Worm (Caenorhabditis elegans) whole organism, young adult: Measurements from ENCODE around the gene col-144.

Experiments used
- B0336.3 ChIP-seq: fragments of 200-800 bp; sonication (Bioruptor generic); IDR thresholded peaks from 2 replicates; pipeline ENCODE4 v1.3.6; 2022; ENCODE audit warnings: missing genetic modification characterization, missing compliant biosample characterization
- C06A6.2 ChIP-seq: fragments of 200-800 bp; sonication (Bioruptor generic); conservative IDR thresholded peaks from 2 replicates; pipeline ENCODE4 v1.3.6; 2022; ENCODE audit warnings: missing genetic modification characterization, missing compliant biosample characterization
- F22D6.2 ChIP-seq: sonication (generic microtip); optimal IDR thresholded peaks from 2 replicates; lab custom pipeline; 2016; ENCODE audit warnings: mild to moderate bottlenecking, missing genetic modification characterization, missing compliant biosample characterization
- F33H1.4 ChIP-seq: fragments of 200-800 bp; sonication (Bioruptor generic); IDR thresholded peaks from 2 replicates; pipeline ENCODE4 v1.3.6; 2022; ENCODE audit warnings: missing genetic modification reagents, missing genetic modification characterization, missing compliant biosample characterization
- T26A5.8 ChIP-seq: sonication (generic microtip); optimal IDR thresholded peaks from 2 replicates; lab custom pipeline; 2016; ENCODE audit warnings: missing genetic modification characterization, missing compliant biosample characterization
- Y53G8AR.9 ChIP-seq: fragments of 200-800 bp; sonication (Bioruptor generic); conservative IDR thresholded peaks from 2 replicates; pipeline ENCODE4 v1.3.6; 2022; ENCODE audit warnings: missing genetic modification reagents, missing genetic modification characterization, missing compliant biosample characterization
- Y56A3A.18 ChIP-seq: fragments of 200-800 bp; sonication (Bioruptor generic); IDR thresholded peaks from 2 replicates; pipeline ENCODE4 v1.3.6; 2022; ENCODE audit warnings: missing genetic modification reagents, missing genetic modification characterization, missing compliant biosample characterization
- ZK185.1 ChIP-seq: sonication (generic microtip); optimal IDR thresholded peaks from 2 replicates; lab custom pipeline; 2016; ENCODE audit warnings: mild to moderate bottlenecking, missing genetic modification characterization, missing compliant biosample characterization; ENCODE audit not compliant: poor library complexity, severe bottlenecking
- ama-1 ChIP-seq, 3 experiments: fragments of 150-350 bp in 1 of 3; sonication (generic microtip) in 2 of 3; optimal IDR thresholded peaks; 2 replicates each; lab custom pipeline; 2014 to 2018; ENCODE audit warnings: missing biosample characterization in 2 of 3, missing genetic modification characterization in 2 of 3, missing genetic modification reagents in 2 of 3
- attf-3 ChIP-seq: fragments of 200-800 bp; sonication (Bioruptor generic); conservative IDR thresholded peaks from 2 replicates; pipeline ENCODE4 v1.3.6; 2022; ENCODE audit warnings: missing genetic modification reagents, missing genetic modification characterization, missing compliant biosample characterization
- attf-5 ChIP-seq: fragments of 200-800 bp; sonication (Bioruptor generic); optimal IDR thresholded peaks from 2 replicates; lab custom pipeline; 2018; ENCODE audit warnings: mild to moderate bottlenecking, missing genetic modification characterization, missing compliant biosample characterization
- bed-2 ChIP-seq: fragments of 200-800 bp; sonication (Bioruptor generic); IDR thresholded peaks from 2 replicates; pipeline ENCODE4 v1.3.6; 2022; ENCODE audit warnings: missing genetic modification reagents, missing genetic modification characterization, missing compliant biosample characterization
- ceh-100 ChIP-seq: fragments of 200-800 bp; sonication (Bioruptor generic); IDR thresholded peaks from 2 replicates; pipeline ENCODE4 v1.3.6; 2022; ENCODE audit warnings: missing genetic modification reagents, missing genetic modification characterization, missing compliant biosample characterization
- ceh-27 ChIP-seq: fragments of 200-800 bp; sonication (Bioruptor generic); optimal IDR thresholded peaks from 2 replicates; lab custom pipeline; 2018; ENCODE audit warnings: mild to moderate bottlenecking, missing genetic modification characterization, moderate library complexity, missing compliant biosample characterization
- ceh-40 ChIP-seq: fragments of 200-800 bp; sonication (Bioruptor generic); IDR thresholded peaks from 2 replicates; pipeline ENCODE4 v1.3.6; 2022; ENCODE audit warnings: missing genetic modification characterization, missing compliant biosample characterization
- die-1 ChIP-seq: sonication (generic microtip); optimal IDR thresholded peaks from 2 replicates; lab custom pipeline; 2016; ENCODE audit warnings: missing genotype, mild to moderate bottlenecking, missing genetic modification characterization, missing compliant biosample characterization
- dpl-1 ChIP-seq: fragments of 150-350 bp; optimal IDR thresholded peaks from 2 replicates; lab custom pipeline; 2014; ENCODE audit warnings: missing biosample characterization, missing genetic modification reagents, missing genetic modification characterization
- gei-17 ChIP-seq: fragments of 200-800 bp; sonication (Bioruptor generic); optimal IDR thresholded peaks from 2 replicates; lab custom pipeline; 2018; ENCODE audit warnings: mild to moderate bottlenecking, missing genetic modification characterization, missing compliant biosample characterization
- him-1 ChIP-seq: sonication (generic microtip); optimal IDR thresholded peaks from 2 replicates; lab custom pipeline; 2016; ENCODE audit warnings: missing genotype, missing genetic modification reagents, missing genetic modification characterization, missing compliant biosample characterization
- hmg-1.2 ChIP-seq: fragments of 200-800 bp; sonication (Bioruptor generic); IDR thresholded peaks from 2 replicates; pipeline ENCODE4 v1.3.6; 2022; ENCODE audit warnings: missing genetic modification reagents, missing genetic modification characterization, missing compliant biosample characterization
- let-526 ChIP-seq: fragments of 200-800 bp; sonication (Bioruptor generic); IDR thresholded peaks from 2 replicates; pipeline ENCODE4 v1.3.6; 2022; ENCODE audit warnings: missing genetic modification reagents, missing genetic modification characterization, missing compliant biosample characterization
- madf-3 ChIP-seq: fragments of 200-800 bp; sonication (Bioruptor generic); IDR thresholded peaks from 2 replicates; pipeline ENCODE4 v1.3.6; 2022; ENCODE audit warnings: missing genetic modification reagents, missing genetic modification characterization, missing compliant biosample characterization
- madf-6 ChIP-seq: fragments of 200-800 bp; sonication (Bioruptor generic); IDR thresholded peaks from 2 replicates; pipeline ENCODE4 v1.3.6; 2022; ENCODE audit warnings: missing genetic modification reagents, missing genetic modification characterization, missing compliant biosample characterization
- madf-8 ChIP-seq: fragments of 200-800 bp; sonication (Bioruptor generic); conservative IDR thresholded peaks from 2 replicates; pipeline ENCODE4 v1.3.6; 2022; ENCODE audit warnings: missing genetic modification reagents, missing genetic modification characterization, missing compliant biosample characterization
- mcd-1 ChIP-seq: fragments of 200-800 bp; sonication (Bioruptor generic); IDR thresholded peaks from 2 replicates; pipeline ENCODE4 v1.3.6; 2022; ENCODE audit warnings: missing genetic modification reagents, missing genetic modification characterization, missing compliant biosample characterization
- nfya-1 ChIP-seq: sonication (generic microtip); optimal IDR thresholded peaks from 2 replicates; lab custom pipeline; 2017; ENCODE audit warnings: antibody characterized with exemption, missing compliant biosample characterization, missing genetic modification characterization, borderline replicate concordance; ENCODE audit not compliant: insufficient read depth
- nhr-179 ChIP-seq: sonication (generic microtip); optimal IDR thresholded peaks from 2 replicates; lab custom pipeline; 2016; ENCODE audit warnings: mild to moderate bottlenecking, missing genetic modification characterization, missing compliant biosample characterization
- nhr-80 ChIP-seq: sonication (generic microtip); optimal IDR thresholded peaks from 2 replicates; lab custom pipeline; 2016; ENCODE audit warnings: missing genetic modification characterization, missing compliant biosample characterization
- nhr-90 ChIP-seq: sonication (generic microtip); optimal IDR thresholded peaks from 2 replicates; lab custom pipeline; 2016; ENCODE audit warnings: missing genotype, mild to moderate bottlenecking, missing genetic modification characterization, missing compliant biosample characterization
- pha-4 ChIP-seq: fragments of 150-350 bp; sonication (generic microtip); optimal IDR thresholded peaks from 2 replicates; lab custom pipeline; 2014; ENCODE audit warnings: missing biosample characterization, missing genetic modification reagents, missing genetic modification characterization
- rcor-1 ChIP-seq: fragments of 200-800 bp; sonication (Bioruptor generic); IDR thresholded peaks from 2 replicates; pipeline ENCODE4 v1.3.6; 2022; ENCODE audit warnings: missing genetic modification reagents, missing genetic modification characterization, missing compliant biosample characterization
- snpc-1.1 ChIP-seq: sonication (generic microtip); optimal IDR thresholded peaks from 2 replicates; lab custom pipeline; 2017; ENCODE audit warnings: missing genetic modification characterization, mild to moderate bottlenecking, missing compliant biosample characterization, antibody characterized with exemption, moderate library complexity, missing genotype, missing genetic modification reagents; ENCODE audit not compliant: insufficient read depth
- snpc-4 ChIP-seq, 5 experiments: fragments of 150-350 bp in 1 of 5; sonication (generic microtip) in 4 of 5; optimal IDR thresholded peaks; 2 replicates each; lab custom pipeline; 2014 to 2018; ENCODE audit warnings: missing genetic modification characterization in 5 of 5, missing biosample characterization in 3 of 5, antibody characterized with exemption in 2 of 5, mild to moderate bottlenecking in 2 of 5, missing compliant biosample characterization in 2 of 5, missing genotype in 2 of 5, moderate library complexity in 2 of 5, missing genetic modification reagents in 1 of 5
- somi-1 ChIP-seq: fragments of 200-800 bp; sonication (Bioruptor generic); optimal IDR thresholded peaks from 2 replicates; lab custom pipeline; 2018; ENCODE audit warnings: mild to moderate bottlenecking, missing genetic modification characterization, missing compliant biosample characterization
- tbp1 ChIP-seq: fragments of 200-800 bp; sonication (Bioruptor generic); optimal IDR thresholded peaks from 2 replicates; lab custom pipeline; 2018; ENCODE audit warnings: mild to moderate bottlenecking, missing genetic modification characterization, missing compliant biosample characterization
- tlf-1 ChIP-seq: fragments of 200-800 bp; sonication (Bioruptor generic); optimal IDR thresholded peaks from 2 replicates; lab custom pipeline; 2018; ENCODE audit warnings: mild to moderate bottlenecking, missing genetic modification characterization, missing compliant biosample characterization
- xnd-1 ChIP-seq: sonication (generic microtip); optimal IDR thresholded peaks from 2 replicates; lab custom pipeline; 2016; ENCODE audit warnings: missing genotype, missing genetic modification reagents, missing genetic modification characterization, missing compliant biosample characterization
- ztf-18 ChIP-seq: sonication (generic microtip); optimal IDR thresholded peaks from 2 replicates; lab custom pipeline; 2016; ENCODE audit warnings: missing genotype, mild to moderate bottlenecking, missing genetic modification characterization, missing compliant biosample characterization
- ztf-3 ChIP-seq: fragments of 200-800 bp; sonication (Bioruptor generic); optimal IDR thresholded peaks from 2 replicates; lab custom pipeline; 2018; ENCODE audit warnings: mild to moderate bottlenecking, missing genetic modification characterization, missing compliant biosample characterization

The col-144 gene

DNA sequence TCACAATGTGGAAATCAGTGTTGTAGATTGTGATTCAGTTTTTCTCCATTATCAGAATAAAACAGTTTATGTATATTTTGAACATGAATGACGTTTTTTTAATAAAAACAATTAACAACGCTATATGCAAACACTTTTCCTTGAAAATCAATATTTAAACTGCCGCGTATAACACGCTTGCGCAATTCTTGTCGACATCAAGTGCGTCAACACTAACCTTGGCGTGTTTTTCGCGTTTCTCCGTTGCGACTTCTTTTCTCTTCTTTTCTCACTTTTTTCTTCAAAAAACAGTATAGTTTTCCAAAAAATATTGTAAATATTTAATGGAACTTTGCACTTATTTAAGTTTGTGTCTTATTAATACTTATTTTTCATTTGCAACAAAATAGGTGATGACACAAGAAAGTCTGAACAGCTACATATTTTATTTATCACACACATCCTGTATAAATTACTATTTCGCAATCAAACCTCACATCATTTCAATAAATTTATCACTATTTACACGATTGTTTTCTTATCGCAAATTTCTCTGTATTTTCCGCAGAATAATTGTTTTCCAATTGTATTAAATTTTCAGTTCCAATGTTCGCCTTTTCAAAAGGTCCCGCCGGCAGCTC is 14.9 kb upstream of the col-144 start, which contains the start of gene spas-1 (continued):
- no peak; the same call in 1 of the 2 replicates for TF ChIP-seq madf-8 (GFP tag; lab: Robert Waterston, UW)
- peak; percentile 69 for TF ChIP-seq C06A6.2 (GFP tag; lab: Robert Waterston, UW)
- TF ChIP-seq tlf-1 = peak; percentile 68
- 0 out of 2 replicates have a peak, but pooled peaks have one; percentile 22 for TF ChIP-seq Y53G8AR.9 (GFP tag; lab: Robert Waterston, UW)
- TF ChIP-seq madf-6 (GFP tag; lab: Robert Waterston, UW) = peak; percentile 72
- TF ChIP-seq him-1 = peak; percentile 7
- no peak for TF ChIP-seq snpc-4 (GFP tag; optimal IDR thresholded peaks at IDR 0.05; lab: Kevin White, UChicago)
- TF ChIP-seq snpc-4 (tag; optimal IDR thresholded peaks at IDR 0.05; lab: Kevin White, UChicago) = peak in 1 of 4 experiments; percentile 76
- TF ChIP-seq snpc-1.1 (tag; lab: Kevin White, UChicago) = peak; percentile 16
- 0 out of 2 replicates have a peak, but pooled peaks have one; percentile 14 for TF ChIP-seq attf-3 (GFP tag; lab: Robert Waterston, UW)
- peak; percentile 25 for TF ChIP-seq somi-1 (GFP tag; lab: Kevin White, UChicago)
- 0 out of 2 replicates have a peak, but pooled peaks have one; percentile 5 for TF ChIP-seq madf-3
- TF ChIP-seq nhr-179 (tag; lab: Kevin White, UChicago) = no peak
- peak; percentile 56 for TF ChIP-seq ceh-27
- no peak for TF ChIP-seq ama-1 (optimal IDR thresholded peaks at IDR 0.05; lab: Kevin White, UChicago)
- TF ChIP-seq ama-1 (GFP tag; optimal IDR thresholded peaks at IDR 0.05; lab: Kevin White, UChicago) = no peak
- TF ChIP-seq attf-5 (GFP tag; lab: Kevin White, UChicago) = peak; percentile 84
- TF ChIP-seq B0336.3 (GFP tag; lab: Robert Waterston, UW) = peak; percentile 67
- peak; percentile 81 for TF ChIP-seq pha-4
- peak; percentile 40 for TF ChIP-seq xnd-1 (tag; lab: Kevin White, UChicago)
- TF ChIP-seq mcd-1 = peak; percentile 84
- TF ChIP-seq rcor-1 (GFP tag; lab: Robert Waterston, UW) = peak; percentile 85
- TF ChIP-seq ceh-40 (GFP tag; lab: Robert Waterston, UW) = no peak
- peak; percentile 29; the same call in 1 of the 2 replicates for TF ChIP-seq hmg-1.2 (GFP tag; lab: Robert Waterston, UW)
- peak; percentile 52 for TF ChIP-seq F33H1.4 (GFP tag; lab: Robert Waterston, UW)
- TF ChIP-seq bed-2 = no peak
- no peak for TF ChIP-seq T26A5.8 (tag; lab: Kevin White, UChicago)
- no peak for TF ChIP-seq ztf-3
- no peak for TF ChIP-seq let-526 (GFP tag; lab: Robert Waterston, UW)
- TF ChIP-seq F22D6.2 (tag; lab: Kevin White, UChicago) = peak; percentile 26
- peak; percentile 46 for TF ChIP-seq ZK185.1 (tag; lab: Kevin White, UChicago)
- TF ChIP-seq Y56A3A.18 (GFP tag; lab: Robert Waterston, UW) = peak; percentile 49; the same call in 1 of the 2 replicates
- TF ChIP-seq ztf-18 = peak; percentile 98
- peak; percentile 91 for TF ChIP-seq dpl-1 (GFP tag; lab: Kevin White, UChicago)
- TF ChIP-seq nhr-80 (tag; lab: Kevin White, UChicago) = peak; percentile 77
- no peak for TF ChIP-seq nhr-90
- no peak for TF ChIP-seq nfya-1 (tag; lab: Kevin White, UChicago)
- TF ChIP-seq gei-17 (GFP tag; lab: Kevin White, UChicago) = peak; percentile 19
- peak; percentile 67 for TF ChIP-seq tbp1 (GFP tag; lab: Kevin White, UChicago)
- TF ChIP-seq ceh-100 (GFP tag; lab: Robert Waterston, UW) = peak; percentile 34; the same call in 1 of the 2 replicates
- TF ChIP-seq die-1 (tag; lab: Kevin White, UChicago) = peak; percentile 3
